Fruit fly (Drosophila melanogaster) whole organism, embryonic: ENCODE measurements around the gene AnxB9.
A peak's percentile ranks its signal among the peaks of the same experiment; 100 is the strongest.

Source experiments
- Adf1 ChIP-seq: fragments of 200-800 bp; sonication (Bioruptor generic); IDR thresholded peaks from 2 replicates; pipeline ENCODE4 v1.3.6; 2022; ENCODE audit warnings: missing biosample characterization, missing genetic modification characterization
- B-H1 ChIP-seq: fragments of 200-800 bp; sonication (Bioruptor generic); IDR thresholded peaks from 3 replicates; pipeline ENCODE4 v1.3.6; 2022; ENCODE audit warnings: missing biosample characterization, missing genetic modification characterization
- CG10543 ChIP-seq: fragments of 200-800 bp; sonication (Bioruptor generic); optimal IDR thresholded peaks from 3 replicates; lab custom pipeline; 2017; ENCODE audit warnings: missing biosample characterization, mild to moderate bottlenecking, missing genetic modification characterization, moderate library complexity
- CG11398 ChIP-seq: fragments of 200-800 bp; sonication (Bioruptor generic); optimal IDR thresholded peaks from 2 replicates; lab custom pipeline; 2016; ENCODE audit warnings: missing biosample characterization, missing genetic modification characterization
- CG12744 ChIP-seq: fragments of 200-800 bp; sonication (Bioruptor generic); optimal IDR thresholded peaks from 2 replicates; lab custom pipeline; 2016; ENCODE audit warnings: missing biosample characterization, missing genetic modification characterization
- CG14860 ChIP-seq: fragments of 200-800 bp; sonication (Bioruptor generic); IDR thresholded peaks from 3 replicates; pipeline ENCODE4 v1.3.6; 2022; ENCODE audit warnings: missing biosample characterization, missing genetic modification characterization; ENCODE audit not compliant: partially characterized antibody
- CG17568 ChIP-seq: fragments of 200-800 bp; sonication (Bioruptor generic); optimal IDR thresholded peaks from 2 replicates; lab custom pipeline; 2018; ENCODE audit warnings: missing biosample characterization, mild to moderate bottlenecking, missing genetic modification characterization, moderate library complexity
- CG2712 ChIP-seq: fragments of 200-800 bp; optimal IDR thresholded peaks from 3 replicates; lab custom pipeline; 2019; ENCODE audit warnings: missing biosample characterization, mild to moderate bottlenecking, missing genetic modification characterization, moderate library complexity
- CG30431 ChIP-seq: fragments of 200-800 bp; sonication (Bioruptor generic); optimal IDR thresholded peaks from 2 replicates; lab custom pipeline; 2017; ENCODE audit warnings: missing biosample characterization, missing genetic modification characterization
- CG31441 ChIP-seq: fragments of 200-800 bp; sonication (Bioruptor generic); IDR thresholded peaks from 2 replicates; pipeline ENCODE4 v1.3.6; 2022; ENCODE audit warnings: missing biosample characterization, missing genetic modification characterization
- CG33213 ChIP-seq: fragments of 200-800 bp; sonication (Bioruptor generic); optimal IDR thresholded peaks from 3 replicates; lab custom pipeline; 2016; ENCODE audit warnings: missing biosample characterization, missing genetic modification characterization
- CG33557 ChIP-seq: fragments of 200-800 bp; sonication (Bioruptor generic); optimal IDR thresholded peaks from 2 replicates; lab custom pipeline; 2019; ENCODE audit warnings: missing biosample characterization, mild to moderate bottlenecking, missing genetic modification characterization, moderate library complexity
- CG34376 ChIP-seq: fragments of 200-800 bp; sonication (Bioruptor generic); optimal IDR thresholded peaks from 2 replicates; lab custom pipeline; 2018; ENCODE audit warnings: missing biosample characterization, mild to moderate bottlenecking, missing genetic modification characterization
- CG3726 ChIP-seq: fragments of 200-800 bp; sonication (Bioruptor generic); IDR thresholded peaks from 3 replicates; pipeline ENCODE4, ENCODE4 v1.3.6; 2022; ENCODE audit warnings: missing biosample characterization, missing genetic modification characterization
- CG4820 ChIP-seq: fragments of 200-800 bp; sonication (Bioruptor generic); optimal IDR thresholded peaks from 3 replicates; lab custom pipeline; 2016; ENCODE audit warnings: missing biosample characterization, missing genetic modification characterization
- CG7745 ChIP-seq: fragments of 200-800 bp; sonication (Bioruptor generic); optimal IDR thresholded peaks from 2 replicates; lab custom pipeline; 2018; ENCODE audit warnings: missing biosample characterization, mild to moderate bottlenecking, missing genetic modification characterization, moderate library complexity
- CG7928 ChIP-seq: fragments of 200-800 bp; sonication (Bioruptor generic); optimal IDR thresholded peaks from 2 replicates; lab custom pipeline; 2017; ENCODE audit warnings: missing biosample characterization, mild to moderate bottlenecking, missing genetic modification characterization
- CG8290 ChIP-seq, 3 experiments: fragments of 200-800 bp; sonication (Bioruptor generic); optimal IDR thresholded peaks; 2 replicates each; lab custom pipeline; 2016 to 2019; ENCODE audit warnings: missing biosample characterization in 3 of 3, missing genetic modification characterization in 3 of 3, mild to moderate bottlenecking in 2 of 3, moderate library complexity in 1 of 3
- CG8765 ChIP-seq: fragments of 200-800 bp; sonication (Bioruptor generic); IDR thresholded peaks from 2 replicates; pipeline ENCODE4 v1.3.6; 2022; ENCODE audit warnings: missing biosample characterization, missing genetic modification characterization
- D19A ChIP-seq: fragments of 200-800 bp; optimal IDR thresholded peaks from 3 replicates; lab custom pipeline; 2019; ENCODE audit warnings: missing biosample characterization, mild to moderate bottlenecking, missing genetic modification characterization, moderate library complexity
- Doc3 ChIP-seq: fragments of 200-800 bp; sonication (Bioruptor generic); IDR thresholded peaks from 3 replicates; pipeline ENCODE4 v1.3.6; 2022; ENCODE audit warnings: missing biosample characterization, missing genetic modification characterization; ENCODE audit not compliant: partially characterized antibody
- Fer3 ChIP-seq: fragments of 200-800 bp; sonication (Bioruptor generic); optimal IDR thresholded peaks from 2 replicates; lab custom pipeline; 2018; ENCODE audit warnings: missing biosample characterization, mild to moderate bottlenecking, missing genetic modification characterization, moderate library complexity
- Kr ChIP-seq: fragments of 200-800 bp; sonication (Bioruptor generic); optimal IDR thresholded peaks from 2 replicates; lab custom pipeline; 2017; ENCODE audit warnings: missing biosample characterization, mild to moderate bottlenecking, missing genetic modification characterization
- Mes4 ChIP-seq: fragments of 200-800 bp; sonication (Bioruptor generic); optimal IDR thresholded peaks from 2 replicates; lab custom pipeline; 2016; ENCODE audit warnings: missing biosample characterization, missing genetic modification characterization
- Rfx ChIP-seq: fragments of 200-800 bp; sonication (Bioruptor generic); IDR thresholded peaks from 2 replicates; pipeline ENCODE4 v1.3.6; 2022; ENCODE audit warnings: missing biosample characterization, missing genetic modification characterization
- Six4 ChIP-seq: fragments of 200-800 bp; sonication (Bioruptor generic); optimal IDR thresholded peaks from 2 replicates; lab custom pipeline; 2016; ENCODE audit warnings: missing biosample characterization, missing genetic modification characterization
- al ChIP-seq: fragments of 200-800 bp; sonication (Bioruptor generic); IDR thresholded peaks from 2 replicates; pipeline ENCODE4 v1.3.6; 2022; ENCODE audit warnings: missing biosample characterization, missing genetic modification characterization
- bbx ChIP-seq: fragments of 200-800 bp; sonication (Bioruptor generic); IDR thresholded peaks from 2 replicates; pipeline ENCODE4 v1.3.6; 2022; ENCODE audit warnings: missing biosample characterization, missing genetic modification characterization; ENCODE audit not compliant: partially characterized antibody
- cas ChIP-seq: fragments of 200-800 bp; sonication (Bioruptor generic); IDR thresholded peaks from 2 replicates; pipeline ENCODE4 v1.3.6; 2022; ENCODE audit warnings: missing biosample characterization, missing genetic modification characterization
- crc ChIP-seq: fragments of 200-800 bp; sonication (Bioruptor generic); optimal IDR thresholded peaks from 2 replicates; lab custom pipeline; 2016; ENCODE audit warnings: missing biosample characterization, missing genetic modification characterization
- dimm ChIP-seq: fragments of 200-800 bp; sonication (Bioruptor generic); IDR thresholded peaks from 2 replicates; pipeline ENCODE4 v1.3.6; 2022; ENCODE audit warnings: missing biosample characterization, missing genetic modification characterization
- dysf ChIP-seq: fragments of 200-800 bp; sonication (Bioruptor generic); IDR thresholded peaks from 3 replicates; pipeline ENCODE4 v1.3.6; 2022; ENCODE audit warnings: missing biosample characterization, missing genetic modification characterization
- esg ChIP-seq: fragments of 200-800 bp; sonication (Bioruptor generic); conservative IDR thresholded peaks from 2 replicates; pipeline ENCODE4 v1.3.6; 2022; ENCODE audit warnings: missing biosample characterization, missing genetic modification characterization
- kah ChIP-seq: fragments of 200-800 bp; sonication (Bioruptor generic); optimal IDR thresholded peaks from 2 replicates; lab custom pipeline; 2018; ENCODE audit warnings: missing biosample characterization, mild to moderate bottlenecking, missing genetic modification characterization
- knrl ChIP-seq: fragments of 200-800 bp; sonication (Bioruptor generic); IDR thresholded peaks from 3 replicates; pipeline ENCODE4 v1.3.6; 2022; ENCODE audit warnings: missing biosample characterization, missing genetic modification characterization; ENCODE audit not compliant: partially characterized antibody
- lbe ChIP-seq: fragments of 200-800 bp; sonication (Bioruptor generic); optimal IDR thresholded peaks from 2 replicates; lab custom pipeline; 2016; ENCODE audit warnings: missing biosample characterization, mild to moderate bottlenecking, missing genetic modification characterization
- mirr ChIP-seq: fragments of 200-800 bp; sonication (Bioruptor generic); optimal IDR thresholded peaks from 3 replicates; lab custom pipeline; 2018; ENCODE audit warnings: missing biosample characterization, mild to moderate bottlenecking, missing genetic modification characterization
- pb ChIP-seq: fragments of 200-800 bp; sonication (Bioruptor generic); optimal IDR thresholded peaks from 3 replicates; lab custom pipeline; 2016; ENCODE audit warnings: missing biosample characterization, missing genetic modification characterization
- pho ChIP-seq: fragments of 200-800 bp; sonication (Bioruptor generic); optimal IDR thresholded peaks from 2 replicates; lab custom pipeline; 2016; ENCODE audit warnings: missing biosample characterization, missing genetic modification characterization
- ranshi ChIP-seq: fragments of 200-800 bp; sonication (Bioruptor generic); IDR thresholded peaks from 2 replicates; pipeline ENCODE4 v1.3.6; 2022; ENCODE audit warnings: missing biosample characterization, missing genetic modification characterization
- scrt ChIP-seq: fragments of 200-800 bp; sonication (Bioruptor generic); optimal IDR thresholded peaks from 2 replicates; lab custom pipeline; 2018; ENCODE audit warnings: missing biosample characterization, mild to moderate bottlenecking, missing genetic modification characterization, moderate library complexity
- sr ChIP-seq: fragments of 200-800 bp; sonication (Bioruptor generic); IDR thresholded peaks from 3 replicates; pipeline ENCODE4 v1.3.6; 2022; ENCODE audit warnings: missing biosample characterization, missing genetic modification characterization
- vfl ChIP-seq: fragments of 200-800 bp; sonication (Bioruptor generic); optimal IDR thresholded peaks from 2 replicates; lab custom pipeline; 2016; ENCODE audit warnings: missing biosample characterization, missing genetic modification characterization
- zen2 ChIP-seq: fragments of 200-800 bp; sonication (Bioruptor generic); IDR thresholded peaks from 3 replicates; pipeline ENCODE4 v1.3.6; 2022; ENCODE audit warnings: missing biosample characterization, missing genetic modification characterization; ENCODE audit not compliant: partially characterized antibody

Gene AnxB9

dm6 chr3R:21042399-21042798 lies 22.6 kb upstream of the AnxB9 start, which contains the start of gene Dhc93AB:
Gene Dhc93AB (minus strand): TSS chr3R:21042499.
- TF ChIP-seq al (GFP tag; lab: Robert Waterston, UW) (no peak), CG4820 (GFP tag; lab: Kevin White, UChicago) (no peak), CG12744 (GFP tag; lab: Kevin White, UChicago) (no peak), CG8765 (GFP tag; lab: Robert Waterston, UW) (no peak), CG2712 (tag; lab: Kevin White, UChicago) (no peak)

dm6 chr3R:21043549-21044118 lies 21.4 kb upstream of the AnxB9 start, which contains the start of gene CG12278:
Gene CG12278 (plus strand): TSS chr3R:21044068.
- TF ChIP-seq pb (GFP tag; lab: Kevin White, UChicago): no peak
- TF ChIP-seq CG31441 (GFP tag; lab: Robert Waterston, UW): no peak
- TF ChIP-seq CG34376 (GFP tag; lab: Kevin White, UChicago): no peak
- peak; percentile 37 for TF ChIP-seq kah (GFP tag; lab: Kevin White, UChicago)
- TF ChIP-seq knrl (GFP tag; lab: Robert Waterston, UW): no peak
- peak; percentile 99 for TF ChIP-seq scrt (GFP tag; lab: Kevin White, UChicago)

- no peak for TF ChIP-seq CG31441 (GFP tag; lab: Robert Waterston, UW)
- no peak for TF ChIP-seq pho (GFP tag; lab: Kevin White, UChicago)
- no peak for TF ChIP-seq ranshi
- no peak for TF ChIP-seq bbx (GFP tag; lab: Robert Waterston, UW)
- no peak for TF ChIP-seq cas
- TF ChIP-seq B-H1 (GFP tag; lab: Robert Waterston, UW): no peak
- no peak for TF ChIP-seq CG14860 (GFP tag; lab: Robert Waterston, UW)
- TF ChIP-seq vfl: no peak
- no peak for TF ChIP-seq lbe (GFP tag; lab: Kevin White, UChicago)
- TF ChIP-seq Adf1: no peak
- no peak for TF ChIP-seq CG11398 (GFP tag; lab: Kevin White, UChicago)
- no peak for TF ChIP-seq Mes4 (GFP tag; lab: Kevin White, UChicago)
- TF ChIP-seq, all 482 proteins: peak for 0
Measured at dm6 chr3R:21045742-21046141, 19.3 kb upstream of the AnxB9 start, which contains the start of gene CG31189. Gene CG31189 (minus strand): TSS chr3R:21045842.

- TF ChIP-seq Doc3 (GFP tag; lab: Robert Waterston, UW): no peak
- no peak for TF ChIP-seq CG3726 (GFP tag; lab: Robert Waterston, UW)
- TF ChIP-seq CG30431 (GFP tag; lab: Kevin White, UChicago): no peak
- no peak for TF ChIP-seq CG7928 (GFP tag; lab: Kevin White, UChicago)
- TF ChIP-seq CG7745 (tag; lab: Kevin White, UChicago): no peak
- TF ChIP-seq CG33213 (GFP tag; lab: Kevin White, UChicago): no peak
- no peak for TF ChIP-seq D19A (tag; lab: Kevin White, UChicago)
Measured at dm6 chr3R:21046927-21047326, 18.1 kb upstream of the AnxB9 start, which contains the start of gene CG31207. Gene CG31207 (minus strand): TSS chr3R:21047027.

dm6 chr3R:21048729-21049128 lies 16.3 kb upstream of the AnxB9 start, which contains the start of gene CG7079:
Gene CG7079 (minus strand): TSS chr3R:21048829.
- TF ChIP-seq Rfx (GFP tag; lab: Robert Waterston, UW) (no peak), dimm (no peak), CG33557 (no peak), Kr (no peak), Six4 (GFP tag; lab: Kevin White, UChicago) (no peak), Fer3 (tag; lab: Kevin White, UChicago) (no peak), ranshi (no peak), esg (no peak), sr (GFP tag; lab: Robert Waterston, UW) (no peak), CG3726 (GFP tag; lab: Robert Waterston, UW) (no peak), CG8290 (GFP tag; optimal IDR thresholded peaks at IDR 0.05; lab: Kevin White, UChicago) (no peak), CG8290 (tag; optimal IDR thresholded peaks at IDR 0.05; lab: Kevin White, UChicago) (no peak), zen2 (no peak), crc (GFP tag; lab: Kevin White, UChicago) (no peak), CG10543 (GFP tag; lab: Kevin White, UChicago) (no peak), dysf (GFP tag; lab: Robert Waterston, UW) (no peak), CG17568 (GFP tag; lab: Kevin White, UChicago) (no peak), mirr (no peak)
